Fruit fly (Drosophila melanogaster): Measurements from ENCODE around the gene Cog4.
A peak's percentile ranks its signal among the peaks of the same experiment; 100 is the strongest.

Cog4 gene

DNA sequence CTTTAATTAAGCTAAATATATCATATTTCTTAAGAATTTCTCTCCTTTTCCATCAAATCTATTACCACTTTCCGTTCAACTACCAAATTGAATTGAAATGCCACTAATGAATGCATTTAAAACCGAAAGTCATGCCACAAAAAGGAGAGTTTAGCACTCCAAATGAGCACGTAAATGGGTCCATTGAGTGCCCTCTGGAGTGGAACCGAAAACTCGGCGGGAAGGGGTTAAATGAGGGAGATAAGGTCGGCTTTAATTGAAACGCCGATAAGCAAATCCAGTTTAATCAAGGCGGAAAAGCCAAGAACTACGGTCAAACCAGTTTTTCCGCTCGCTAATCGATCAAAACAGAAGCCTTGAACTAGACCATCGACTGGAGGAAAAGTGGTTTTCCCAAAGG is 16.9 kb upstream of the Cog4 start:
- TF ChIP-seq EcR (GFP tag; optimal IDR thresholded peaks at IDR 0.05), result no peak
- no peak for TF ChIP-seq CG10348 (GFP tag; IDR thresholded peaks at IDR 0.05)
- TF ChIP-seq CG8159 (tag; optimal IDR thresholded peaks at IDR 0.05), result no peak
- TF ChIP-seq CG32121 (GFP tag; IDR thresholded peaks at IDR 0.05), result no peak
- TF ChIP-seq CG4496 (GFP tag; IDR thresholded peaks at IDR 0.05), result no peak
- TF ChIP-seq CG34367 (tag; optimal IDR thresholded peaks at IDR 0.05), result no peak
- TF ChIP-seq CG15710 (tag; optimal IDR thresholded peaks at IDR 0.05), result no peak
- no peak for TF ChIP-seq CG12605 (GFP tag; IDR thresholded peaks at IDR 0.05)
- no peak for TF ChIP-seq Ets98B (GFP tag; IDR thresholded peaks at IDR 0.05)

- TF ChIP-seq Snoo (tag; optimal IDR thresholded peaks at IDR 0.05), result no peak
- TF ChIP-seq Ets98B (GFP tag; IDR thresholded peaks at IDR 0.05), result no peak
- TF ChIP-seq D1 (tag; optimal IDR thresholded peaks at IDR 0.05), result no peak
- TF ChIP-seq CG4496 (GFP tag; IDR thresholded peaks at IDR 0.05), result peak; percentile 24; the same call in 1 of the 3 replicates
- TF ChIP-seq CG8159 (tag; optimal IDR thresholded peaks at IDR 0.05), result no peak
- no peak for TF ChIP-seq gl (tag; optimal IDR thresholded peaks at IDR 0.05)
- no peak for TF ChIP-seq CG13204 (GFP tag; optimal IDR thresholded peaks at IDR 0.05)
- peak; percentile 26 for TF ChIP-seq Pif1A (GFP tag; optimal IDR thresholded peaks at IDR 0.05)
- TF ChIP-seq CG10348 (GFP tag; IDR thresholded peaks at IDR 0.05), result no peak
- TF ChIP-seq Pif1B (GFP tag; optimal IDR thresholded peaks at IDR 0.05), result no peak
- no peak for TF ChIP-seq CG8301 (tag; optimal IDR thresholded peaks at IDR 0.05)
- no peak for TF ChIP-seq CG17806 (tag; optimal IDR thresholded peaks at IDR 0.05)
- no peak for TF ChIP-seq EcR (GFP tag; optimal IDR thresholded peaks at IDR 0.05)
- no peak for TF ChIP-seq fd96Ca (GFP tag; IDR thresholded peaks at IDR 0.05)
- no peak for TF ChIP-seq CG9948 (tag; optimal IDR thresholded peaks at IDR 0.05)
- TF ChIP-seq CG32121 (GFP tag; IDR thresholded peaks at IDR 0.05), result no peak
Observed at dm6 chr2L:10504895-10505294, 16.5 kb upstream of the Cog4 start.

DNA sequence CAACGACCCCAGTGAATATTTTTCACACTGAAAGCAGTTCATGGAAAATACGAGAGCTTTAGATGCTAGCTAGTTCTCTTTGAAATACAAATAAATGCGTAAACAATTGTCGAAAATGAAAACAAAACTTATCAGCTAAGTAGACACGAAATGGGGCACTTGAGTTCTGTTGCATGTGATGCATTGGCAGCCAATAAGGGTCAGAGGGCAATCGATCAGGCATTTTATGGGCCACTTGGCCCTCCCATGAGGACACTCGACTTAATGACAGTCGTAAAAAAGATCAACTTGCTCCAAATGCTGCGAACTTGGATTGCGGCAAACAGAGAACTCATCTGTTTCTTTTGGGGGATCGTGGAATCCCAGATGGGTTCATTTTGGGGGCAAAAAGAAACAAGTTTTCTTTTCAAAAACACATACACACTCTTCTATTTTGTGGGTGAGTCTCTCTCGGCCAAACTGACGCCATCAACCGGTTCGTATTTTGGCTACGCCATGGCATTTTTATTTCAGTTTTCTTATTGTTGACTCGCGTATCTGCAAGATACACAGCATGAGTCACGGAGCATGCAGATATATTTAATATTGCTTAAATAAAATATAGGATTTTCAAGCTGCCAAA is 15.0 kb upstream of the Cog4 start:
- TF ChIP-seq rn (GFP tag; IDR thresholded peaks at IDR 0.05), result no peak
- TF ChIP-seq CG32121 (GFP tag; IDR thresholded peaks at IDR 0.05), result no peak
- TF ChIP-seq CG34367 (tag; optimal IDR thresholded peaks at IDR 0.05), result no peak
- TF ChIP-seq fd96Ca (GFP tag; IDR thresholded peaks at IDR 0.05), result no peak
- TF ChIP-seq CG4496 (GFP tag; IDR thresholded peaks at IDR 0.05), result no peak
- no peak for TF ChIP-seq CG13204 (GFP tag; optimal IDR thresholded peaks at IDR 0.05)
- no peak for TF ChIP-seq CG10348 (GFP tag; IDR thresholded peaks at IDR 0.05)
- no peak for TF ChIP-seq CG12605 (GFP tag; IDR thresholded peaks at IDR 0.05)
- no peak for TF ChIP-seq CG9948 (tag; optimal IDR thresholded peaks at IDR 0.05)
- TF ChIP-seq EcR (GFP tag; optimal IDR thresholded peaks at IDR 0.05), result no peak

- TF ChIP-seq Pif1B (GFP tag; optimal IDR thresholded peaks at IDR 0.05) (no peak), CG12605 (GFP tag; IDR thresholded peaks at IDR 0.05) (0 out of 2 replicates have a peak, but pooled peaks have one; percentile 10), CG8159 (tag; optimal IDR thresholded peaks at IDR 0.05) (no peak), EcR (GFP tag; optimal IDR thresholded peaks at IDR 0.05) (no peak), CG8301 (tag; optimal IDR thresholded peaks at IDR 0.05) (no peak)
Observed at dm6 chr2L:10502862-10503261, 14.4 kb upstream of the Cog4 start.

DNA sequence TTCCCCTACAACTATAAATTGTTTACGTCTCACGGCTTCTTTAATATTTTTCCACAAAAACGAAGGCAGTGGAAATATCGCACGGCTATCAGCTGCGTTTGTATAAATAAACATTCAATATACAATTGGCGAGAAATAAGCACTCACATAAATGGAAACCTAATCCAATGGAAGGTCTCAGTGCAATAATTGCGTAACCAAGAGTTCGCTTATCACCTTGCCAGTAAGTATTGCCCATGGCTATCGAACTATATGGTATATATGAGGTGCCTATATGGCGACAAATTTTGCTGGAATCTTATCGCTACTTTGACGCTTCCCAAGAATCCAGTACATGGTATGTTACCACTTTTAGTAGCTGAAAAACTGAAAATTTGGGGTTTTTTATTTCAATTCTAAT is 13.8 kb upstream of the Cog4 start:
- TF ChIP-seq CG4496 (GFP tag; IDR thresholded peaks at IDR 0.05), result no peak
- TF ChIP-seq Ets98B (GFP tag; IDR thresholded peaks at IDR 0.05), result no peak
- no peak for TF ChIP-seq CG17806 (tag; optimal IDR thresholded peaks at IDR 0.05)
- TF ChIP-seq CG8301 (tag; optimal IDR thresholded peaks at IDR 0.05), result no peak
- TF ChIP-seq CG34367 (tag; optimal IDR thresholded peaks at IDR 0.05), result no peak
- no peak for TF ChIP-seq CG15710 (tag; optimal IDR thresholded peaks at IDR 0.05)
- no peak for TF ChIP-seq Pif1A (GFP tag; optimal IDR thresholded peaks at IDR 0.05)
- TF ChIP-seq CG8159 (tag; optimal IDR thresholded peaks at IDR 0.05), result no peak
- no peak for TF ChIP-seq CG32121 (GFP tag; IDR thresholded peaks at IDR 0.05)

- TF ChIP-seq Snoo (tag; optimal IDR thresholded peaks at IDR 0.05), result no peak
- TF ChIP-seq fd96Ca (GFP tag; IDR thresholded peaks at IDR 0.05), result no peak
- TF ChIP-seq Pif1B (GFP tag; optimal IDR thresholded peaks at IDR 0.05), result no peak
- no peak for TF ChIP-seq gl (tag; optimal IDR thresholded peaks at IDR 0.05)
- no peak for TF ChIP-seq CG12605 (GFP tag; IDR thresholded peaks at IDR 0.05)
- no peak for TF ChIP-seq CG14655 (GFP tag; optimal IDR thresholded peaks at IDR 0.05)
- TF ChIP-seq CG32121 (GFP tag; IDR thresholded peaks at IDR 0.05), result no peak
- TF ChIP-seq EcR (GFP tag; optimal IDR thresholded peaks at IDR 0.05), result no peak
- no peak for TF ChIP-seq CG15710 (tag; optimal IDR thresholded peaks at IDR 0.05)
- no peak for TF ChIP-seq CG4496 (GFP tag; IDR thresholded peaks at IDR 0.05)
- no peak for TF ChIP-seq rn (GFP tag; IDR thresholded peaks at IDR 0.05)
- no peak for TF ChIP-seq D1 (tag; optimal IDR thresholded peaks at IDR 0.05)
- TF ChIP-seq CG9948 (tag; optimal IDR thresholded peaks at IDR 0.05), result no peak
- TF ChIP-seq CG13204 (GFP tag; optimal IDR thresholded peaks at IDR 0.05), result no peak
- no peak for TF ChIP-seq Pif1A (GFP tag; optimal IDR thresholded peaks at IDR 0.05)
- no peak for TF ChIP-seq CG10348 (GFP tag; IDR thresholded peaks at IDR 0.05)
- no peak for TF ChIP-seq CG34367 (tag; optimal IDR thresholded peaks at IDR 0.05)
- no peak for TF ChIP-seq Ets98B (GFP tag; IDR thresholded peaks at IDR 0.05)
Observed at dm6 chr2L:10500309-10500974, 12.0 kb upstream of the Cog4 start.
